Worm (Caenorhabditis elegans) whole organism, L3 larva: Measurements from ENCODE around the gene H38K22.7.

Source experiments
- R02D3.7 ChIP-seq: fragments of 150-350 bp; optimal IDR thresholded peaks from 2 replicates; lab custom pipeline; 2014; ENCODE audit warnings: missing biosample characterization, missing genetic modification characterization
- ZK546.5 ChIP-seq: sonication (generic microtip); optimal IDR thresholded peaks from 2 replicates; lab custom pipeline; 2017; ENCODE audit warnings: missing biosample characterization, missing genetic modification characterization
- aly-2 ChIP-seq: fragments of 150-350 bp; optimal IDR thresholded peaks from 2 replicates; lab custom pipeline; 2014; ENCODE audit warnings: missing biosample characterization, missing genetic modification characterization
- ama-1 ChIP-seq: fragments of 150-350 bp; optimal IDR thresholded peaks from 2 replicates; lab custom pipeline; 2018
- ceh-16 ChIP-seq: sonication (generic microtip); optimal IDR thresholded peaks from 2 replicates; lab custom pipeline; 2017; ENCODE audit warnings: missing biosample characterization, missing genetic modification characterization
- ceh-28 ChIP-seq: fragments of 150-350 bp; optimal IDR thresholded peaks from 2 replicates; lab custom pipeline; 2014; ENCODE audit warnings: missing biosample characterization, missing genetic modification reagents, missing genetic modification characterization
- ceh-82 ChIP-seq: fragments of 150-350 bp; optimal IDR thresholded peaks from 2 replicates; lab custom pipeline; 2014; ENCODE audit warnings: missing biosample characterization, missing genetic modification characterization
- ceh-9 ChIP-seq: sonication (generic microtip); optimal IDR thresholded peaks from 2 replicates; lab custom pipeline; 2018; ENCODE audit warnings: missing biosample characterization, missing genetic modification characterization
- daf-12 ChIP-seq: fragments of 150-350 bp; optimal IDR thresholded peaks from 2 replicates; lab custom pipeline; 2014; ENCODE audit warnings: missing biosample characterization, missing genetic modification reagents, missing genetic modification characterization
- egl-27 ChIP-seq: sonication (generic microtip); optimal IDR thresholded peaks from 4 replicates; lab custom pipeline; 2017; ENCODE audit warnings: missing biosample characterization, missing genetic modification reagents, missing genetic modification characterization
- egl-5 ChIP-seq: fragments of 150-350 bp; optimal IDR thresholded peaks from 2 replicates; lab custom pipeline; 2017; ENCODE audit warnings: missing biosample characterization, missing genetic modification reagents, missing genetic modification characterization, inconsistent platforms
- elt-1 ChIP-seq: fragments of 150-350 bp; optimal IDR thresholded peaks from 2 replicates; lab custom pipeline; 2014; ENCODE audit warnings: missing biosample characterization, missing genetic modification characterization
- elt-2 ChIP-seq: sonication (generic microtip); optimal IDR thresholded peaks from 2 replicates; lab custom pipeline; 2016; ENCODE audit warnings: missing genetic modification reagents, mild to moderate bottlenecking, missing genetic modification characterization, missing compliant biosample characterization
- elt-3 ChIP-seq, 3 experiments: fragments of 150-350 bp in 1 of 3; sonication (generic microtip) in 2 of 3; optimal IDR thresholded peaks; 2 replicates in 2 of 3; 4 replicates in 1 of 3; lab custom pipeline; 2014 to 2017; ENCODE audit warnings: missing biosample characterization in 3 of 3, missing genetic modification characterization in 3 of 3
- eor-1 ChIP-seq, 2 experiments: fragments of 150-350 bp; optimal IDR thresholded peaks; 2 replicates each; lab custom pipeline; 2014 to 2018; ENCODE audit warnings: missing biosample characterization in 2 of 2, missing genetic modification characterization in 2 of 2
- fkh-10 ChIP-seq: sonication (generic microtip); optimal IDR thresholded peaks from 2 replicates; lab custom pipeline; 2017; ENCODE audit warnings: missing biosample characterization, missing genetic modification reagents, missing genetic modification characterization
- fkh-2 ChIP-seq: fragments of 150-350 bp; optimal IDR thresholded peaks from 2 replicates; lab custom pipeline; 2014; ENCODE audit warnings: missing biosample characterization, missing genetic modification reagents, missing genetic modification characterization
- fos-1 ChIP-seq: fragments of 150-350 bp; optimal IDR thresholded peaks from 2 replicates; lab custom pipeline; 2014; ENCODE audit warnings: missing biosample characterization, missing genetic modification characterization
- hmg-11 ChIP-seq: sonication (generic microtip); optimal IDR thresholded peaks from 2 replicates; lab custom pipeline; 2016; ENCODE audit warnings: missing genetic modification characterization, missing compliant biosample characterization
- jun-1 ChIP-seq: fragments of 150-350 bp; optimal IDR thresholded peaks from 2 replicates; lab custom pipeline; 2014; ENCODE audit warnings: missing biosample characterization, missing genetic modification reagents, missing genetic modification characterization
- lin-15B ChIP-seq: fragments of 150-350 bp; optimal IDR thresholded peaks from 2 replicates; lab custom pipeline; 2014; ENCODE audit warnings: missing biosample characterization, missing genetic modification characterization
- lin-39 ChIP-seq: fragments of 150-350 bp; optimal IDR thresholded peaks from 2 replicates; lab custom pipeline; 2018; ENCODE audit warnings: missing biosample characterization, missing genetic modification reagents, missing genetic modification characterization
- lsy-12 ChIP-seq: sonication (generic microtip); optimal IDR thresholded peaks from 2 replicates; lab custom pipeline; 2016; ENCODE audit warnings: mild to moderate bottlenecking, missing genetic modification characterization, missing compliant biosample characterization
- mdl-1 ChIP-seq: fragments of 150-350 bp; optimal IDR thresholded peaks from 2 replicates; lab custom pipeline; 2014; ENCODE audit warnings: missing biosample characterization, missing genetic modification characterization
- mml-1 ChIP-seq: fragments of 150-350 bp; sonication (generic microtip); optimal IDR thresholded peaks from 3 replicates; lab custom pipeline; 2014; ENCODE audit warnings: missing biosample characterization, missing genetic modification characterization
- nfya-1 ChIP-seq: sonication (generic microtip); optimal IDR thresholded peaks from 2 replicates; lab custom pipeline; 2017; ENCODE audit warnings: missing genetic modification characterization, mild to moderate bottlenecking, missing compliant biosample characterization, antibody characterized with exemption, moderate library complexity; ENCODE audit not compliant: insufficient read depth
- nhr-11 ChIP-seq: fragments of 150-350 bp; optimal IDR thresholded peaks from 2 replicates; lab custom pipeline; 2014; ENCODE audit warnings: missing biosample characterization, missing genetic modification characterization
- nhr-12 ChIP-seq: fragments of 150-350 bp; optimal IDR thresholded peaks from 2 replicates; lab custom pipeline; 2014; ENCODE audit warnings: missing biosample characterization, missing genetic modification characterization
- nhr-23 ChIP-seq: fragments of 150-350 bp; optimal IDR thresholded peaks from 2 replicates; lab custom pipeline; 2014; ENCODE audit warnings: missing biosample characterization, missing genetic modification reagents, missing genetic modification characterization
- nhr-237 ChIP-seq: fragments of 150-350 bp; optimal IDR thresholded peaks from 2 replicates; lab custom pipeline; 2014; ENCODE audit warnings: missing biosample characterization, missing genetic modification characterization
- nhr-25 ChIP-seq: sonication (generic microtip); optimal IDR thresholded peaks from 2 replicates; lab custom pipeline; 2017; ENCODE audit warnings: missing biosample characterization, missing genetic modification characterization
- nhr-28 ChIP-seq: fragments of 150-350 bp; optimal IDR thresholded peaks from 2 replicates; lab custom pipeline; 2014; ENCODE audit warnings: missing biosample characterization, missing genetic modification characterization
- nhr-43 ChIP-seq: sonication (generic microtip); optimal IDR thresholded peaks from 2 replicates; lab custom pipeline; 2016; ENCODE audit warnings: mild to moderate bottlenecking, missing genetic modification characterization, missing compliant biosample characterization; ENCODE audit not compliant: poor library complexity, severe bottlenecking
- nhr-67 ChIP-seq: fragments of 150-350 bp; optimal IDR thresholded peaks from 2 replicates; lab custom pipeline; 2014; ENCODE audit warnings: missing biosample characterization, missing genetic modification characterization
- nhr-76 ChIP-seq: fragments of 150-350 bp; sonication (generic microtip); optimal IDR thresholded peaks from 5 replicates; lab custom pipeline; 2014; ENCODE audit warnings: missing biosample characterization, missing genetic modification characterization
- nhr-77 ChIP-seq: fragments of 150-350 bp; optimal IDR thresholded peaks from 2 replicates; lab custom pipeline; 2014; ENCODE audit warnings: missing biosample characterization, missing genetic modification characterization
- pha-4 ChIP-seq: fragments of 150-350 bp; optimal IDR thresholded peaks from 2 replicates; lab custom pipeline; 2014; ENCODE audit warnings: missing biosample characterization, missing genetic modification reagents, missing genetic modification characterization
- pqm-1 ChIP-seq: fragments of 150-350 bp; optimal IDR thresholded peaks from 2 replicates; lab custom pipeline; 2017; ENCODE audit warnings: missing biosample characterization, missing genetic modification characterization, inconsistent platforms
- sea-2 ChIP-seq: fragments of 150-350 bp; sonication (generic microtip); optimal IDR thresholded peaks from 4 replicates; lab custom pipeline; 2014; ENCODE audit warnings: missing biosample characterization, missing genetic modification reagents, missing genetic modification characterization
- snpc-4 ChIP-seq: fragments of 150-350 bp; optimal IDR thresholded peaks from 2 replicates; lab custom pipeline; 2014; ENCODE audit warnings: missing biosample characterization, missing genetic modification characterization
- tbx-2 ChIP-seq: sonication (generic microtip); optimal IDR thresholded peaks from 2 replicates; lab custom pipeline; 2016; ENCODE audit warnings: mild to moderate bottlenecking, missing genetic modification characterization, missing compliant biosample characterization
- unc-39 ChIP-seq: sonication (generic microtip); optimal IDR thresholded peaks from 4 replicates; lab custom pipeline; 2017; ENCODE audit warnings: missing biosample characterization, missing genetic modification characterization
- unc-62 ChIP-seq: fragments of 150-350 bp; sonication (generic microtip); optimal IDR thresholded peaks from 4 replicates; lab custom pipeline; 2014; ENCODE audit warnings: missing biosample characterization, missing genetic modification reagents, missing genetic modification characterization
- zag-1 ChIP-seq: fragments of 150-350 bp; optimal IDR thresholded peaks from 2 replicates; lab custom pipeline; 2014; ENCODE audit warnings: missing biosample characterization, missing genetic modification characterization
- ztf-11 ChIP-seq: fragments of 150-350 bp; optimal IDR thresholded peaks from 2 replicates; lab custom pipeline; 2014; ENCODE audit warnings: missing biosample characterization, missing genetic modification characterization
- ztf-4 ChIP-seq: fragments of 150-350 bp; optimal IDR thresholded peaks from 2 replicates; lab custom pipeline; 2014; ENCODE audit warnings: missing biosample characterization, missing genetic modification characterization

The H38K22.7 gene

DNA sequence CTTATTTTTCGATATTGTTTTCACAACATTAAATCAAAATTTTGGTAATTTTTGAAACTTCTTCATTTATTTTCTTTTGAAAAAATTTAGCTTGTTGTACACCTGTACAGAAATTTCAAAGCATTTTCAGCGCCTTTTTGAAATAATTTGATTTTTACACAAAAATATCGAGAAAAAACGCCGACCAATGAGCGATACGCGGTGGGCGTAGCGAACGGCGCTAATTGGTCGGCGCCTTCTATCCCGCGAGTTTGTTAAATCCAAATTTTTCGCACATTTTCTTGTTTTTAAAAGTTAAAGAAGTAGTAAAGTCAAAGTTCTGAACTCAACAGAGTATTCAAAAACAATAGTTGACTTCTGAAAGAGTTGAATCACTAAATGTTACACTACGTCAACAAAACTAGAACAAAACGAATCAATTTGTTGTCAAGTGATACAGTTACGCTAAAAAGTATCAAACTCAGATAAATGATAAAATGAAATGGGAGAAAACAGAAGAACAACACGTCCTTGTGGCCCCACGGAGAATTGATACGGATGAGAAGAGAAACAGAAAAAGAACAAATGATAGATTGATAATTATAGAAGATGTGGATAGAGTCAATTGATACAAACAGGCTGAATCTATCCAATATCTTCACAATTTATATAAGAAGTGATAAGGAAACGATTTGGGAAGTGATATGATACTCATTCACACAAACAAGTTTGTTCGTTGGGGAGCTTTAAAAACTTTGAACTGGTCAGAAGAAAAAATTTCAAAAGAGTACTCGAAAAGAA, 6.9 kb downstream of the H38K22.7 start:
- TF ChIP-seq elt-3 (tag; optimal IDR thresholded peaks at IDR 0.05; lab: Kevin White, UChicago) (peak in 2 of 3 experiments; percentile 13 to 98), sea-2 (GFP tag; lab: Kevin White, UChicago) (no peak), nhr-23 (tag; lab: Kevin White, UChicago) (peak; percentile 77), ZK546.5 (tag; lab: Kevin White, UChicago) (no peak), R02D3.7 (tag; lab: Kevin White, UChicago) (no peak), fkh-2 (no peak), nfya-1 (tag; lab: Kevin White, UChicago) (peak; percentile 90), nhr-43 (tag; lab: Kevin White, UChicago) (peak; percentile 44)

DNA sequence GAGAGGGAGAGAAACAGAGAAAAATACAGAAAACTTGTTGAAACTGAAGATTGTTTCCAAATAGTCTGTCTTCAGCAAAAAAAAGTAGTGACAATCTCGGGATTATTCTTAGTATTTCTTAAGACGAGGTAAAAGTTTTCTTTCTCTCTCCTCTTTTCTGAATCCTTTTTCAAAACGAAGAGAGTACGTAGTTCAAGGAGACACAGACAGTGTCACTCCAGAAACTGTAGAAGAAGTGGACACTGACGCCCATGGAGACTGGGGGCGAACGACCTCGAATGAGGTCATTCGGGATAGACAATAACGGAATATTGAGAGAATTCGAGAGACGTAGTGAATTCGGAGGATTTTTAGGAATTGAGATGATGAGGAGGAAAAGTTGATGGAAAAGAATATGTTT, 9.5 kb downstream of the H38K22.7 start, which contains the start of gene gly-6:
Gene gly-6, minus strand, starts transcription at position 245 of the 400 bp plus-strand sequence.
- TF ChIP-seq elt-3 (tag; optimal IDR thresholded peaks at IDR 0.05; lab: Kevin White, UChicago) (no peak), ztf-4 (no peak), nhr-23 (tag; lab: Kevin White, UChicago) (peak; percentile 76), nhr-25 (peak; percentile 66), nhr-76 (tag; lab: Kevin White, UChicago) (no peak), nhr-11 (tag; lab: Kevin White, UChicago) (no peak)

DNA sequence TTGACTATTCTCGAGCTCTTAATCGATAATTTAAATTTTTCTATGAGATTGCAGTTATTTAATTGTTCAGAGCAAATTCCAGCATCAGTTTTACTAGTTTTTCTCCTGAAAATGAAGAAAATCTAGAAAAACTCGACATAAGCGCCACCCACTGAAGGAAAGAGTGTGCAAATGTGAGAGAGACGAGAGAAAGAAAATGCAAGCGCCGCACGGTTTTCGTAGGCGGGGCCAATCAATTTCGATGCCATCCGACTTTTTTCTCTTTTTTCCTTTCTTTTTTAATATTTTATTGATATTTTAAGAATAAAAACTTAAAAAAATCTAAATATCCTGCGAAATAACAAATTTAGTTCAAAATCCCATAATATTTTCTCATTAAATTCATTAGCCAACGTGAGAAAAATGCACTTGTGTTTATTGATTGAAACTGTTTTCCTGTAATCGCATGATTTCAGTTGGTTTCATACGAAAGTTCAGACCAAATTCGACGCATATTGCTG, 11.1 kb downstream of the H38K22.7 start, which contains the start of gene cdk-12:
Gene cdk-12, plus strand, starts transcription at position 450 of the 500 bp plus-strand sequence.
- TF ChIP-seq sea-2 (GFP tag; lab: Kevin White, UChicago) (no peak), ztf-11 (tag; lab: Kevin White, UChicago) (no peak), fkh-10 (no peak), nhr-67 (tag; lab: Kevin White, UChicago) (no peak), ZK546.5 (tag; lab: Kevin White, UChicago) (no peak), nhr-43 (tag; lab: Kevin White, UChicago) (no peak), nfya-1 (tag; lab: Kevin White, UChicago) (peak; percentile 81), tbx-2 (tag; lab: Kevin White, UChicago) (no peak), pha-4 (tag; lab: Kevin White, UChicago) (peak; percentile 49), nhr-25 (no peak), egl-5 (tag; lab: Kevin White, UChicago) (no peak), ceh-28 (peak; percentile 22), egl-27 (tag; lab: Kevin White, UChicago) (no peak), unc-62 (no peak), ceh-9 (tag; lab: Kevin White, UChicago) (no peak), nhr-77 (no peak), ama-1 (lab: Kevin White, UChicago) (no peak), elt-2 (peak; percentile 4), elt-3 (tag; optimal IDR thresholded peaks at IDR 0.05; lab: Kevin White, UChicago) (no peak), nhr-12 (tag; lab: Kevin White, UChicago) (no peak), R02D3.7 (tag; lab: Kevin White, UChicago) (no peak), zag-1 (no peak), nhr-23 (tag; lab: Kevin White, UChicago) (peak; percentile 16), elt-1 (tag; lab: Kevin White, UChicago) (no peak), nhr-76 (tag; lab: Kevin White, UChicago) (no peak), mdl-1 (tag; lab: Kevin White, UChicago) (no peak), mml-1 (no peak), lin-39 (tag; lab: Kevin White, UChicago) (peak; percentile 35), fos-1 (tag; lab: Kevin White, UChicago) (no peak), eor-1 (tag; optimal IDR thresholded peaks at IDR 0.05; lab: Kevin White, UChicago) (no peak), pqm-1 (tag; lab: Kevin White, UChicago) (no peak), nhr-11 (tag; lab: Kevin White, UChicago) (no peak), daf-12 (tag; lab: Kevin White, UChicago) (no peak), nhr-28 (tag; lab: Kevin White, UChicago) (no peak), hmg-11 (peak; percentile 34), lin-15B (peak; percentile 36), snpc-4 (tag; lab: Kevin White, UChicago) (peak; percentile 63), ceh-82 (no peak), jun-1 (no peak), lsy-12 (tag; lab: Kevin White, UChicago) (no peak), fkh-2 (no peak), unc-39 (tag; lab: Kevin White, UChicago) (no peak), ceh-16 (tag; lab: Kevin White, UChicago) (no peak), ztf-4 (no peak), aly-2 (tag; lab: Kevin White, UChicago) (no peak), nhr-237 (tag; lab: Kevin White, UChicago) (no peak)
